Fruit fly (Drosophila melanogaster) whole organism, embryonic: ENCODE data around the gene CG31904.

ENCODE experiments used
- B-H1 ChIP-seq: fragments of 200-800 bp; sonication (Bioruptor generic); IDR thresholded peaks from 3 replicates; pipeline ENCODE4 v1.3.6; 2022; ENCODE audit warnings: missing biosample characterization, missing genetic modification characterization
- BtbVII ChIP-seq: fragments of 200-800 bp; sonication (Bioruptor generic); optimal IDR thresholded peaks from 3 replicates; lab custom pipeline; 2017; ENCODE audit warnings: missing biosample characterization, mild to moderate bottlenecking, missing genetic modification characterization
- CG10543 ChIP-seq: fragments of 200-800 bp; sonication (Bioruptor generic); optimal IDR thresholded peaks from 3 replicates; lab custom pipeline; 2017; ENCODE audit warnings: missing biosample characterization, mild to moderate bottlenecking, missing genetic modification characterization, moderate library complexity
- CG12104 ChIP-seq: fragments of 200-800 bp; sonication (Bioruptor generic); optimal IDR thresholded peaks from 3 replicates; lab custom pipeline; 2016; ENCODE audit warnings: missing biosample characterization, missing genetic modification characterization
- CG1233 ChIP-seq: fragments of 200-800 bp; sonication (Bioruptor generic); optimal IDR thresholded peaks from 4 replicates; lab custom pipeline; 2018; ENCODE audit warnings: missing biosample characterization, mild to moderate bottlenecking, missing genetic modification characterization
- CG13287 ChIP-seq: fragments of 200-800 bp; sonication (Bioruptor generic); IDR thresholded peaks from 2 replicates; pipeline ENCODE4 v1.3.6; 2022; ENCODE audit warnings: missing biosample characterization, missing genetic modification characterization; ENCODE audit not compliant: partially characterized antibody
- CG13624 ChIP-seq: fragments of 200-800 bp; sonication (Bioruptor generic); optimal IDR thresholded peaks from 2 replicates; lab custom pipeline; 2016; ENCODE audit warnings: missing biosample characterization, missing genetic modification characterization
- CG15269 ChIP-seq: fragments of 200-800 bp; sonication (Bioruptor generic); optimal IDR thresholded peaks from 2 replicates; lab custom pipeline; 2018; ENCODE audit warnings: missing biosample characterization, mild to moderate bottlenecking, missing genetic modification characterization, moderate library complexity
- CG1529 ChIP-seq: fragments of 200-800 bp; sonication (Bioruptor generic); optimal IDR thresholded peaks from 3 replicates; lab custom pipeline; 2018; ENCODE audit warnings: missing biosample characterization, missing genetic modification characterization
- CG1602 ChIP-seq: fragments of 200-800 bp; sonication (Bioruptor generic); optimal IDR thresholded peaks from 3 replicates; lab custom pipeline; 2016; ENCODE audit warnings: missing biosample characterization, missing genetic modification characterization
- CG16815 ChIP-seq: fragments of 200-800 bp; sonication (Bioruptor generic); optimal IDR thresholded peaks from 3 replicates; lab custom pipeline; 2017; ENCODE audit warnings: missing biosample characterization, mild to moderate bottlenecking, missing genetic modification characterization
- CG18619 ChIP-seq: fragments of 200-800 bp; sonication (Bioruptor generic); optimal IDR thresholded peaks from 3 replicates; lab custom pipeline; 2017; ENCODE audit warnings: missing biosample characterization, mild to moderate bottlenecking, missing genetic modification characterization
- CG30020 ChIP-seq: fragments of 200-800 bp; optimal IDR thresholded peaks from 2 replicates; lab custom pipeline; 2019; ENCODE audit warnings: missing biosample characterization, mild to moderate bottlenecking, missing genetic modification characterization, moderate library complexity
- CG31441 ChIP-seq: fragments of 200-800 bp; sonication (Bioruptor generic); IDR thresholded peaks from 2 replicates; pipeline ENCODE4 v1.3.6; 2022; ENCODE audit warnings: missing biosample characterization, missing genetic modification characterization
- CG3726 ChIP-seq: fragments of 200-800 bp; sonication (Bioruptor generic); IDR thresholded peaks from 3 replicates; pipeline ENCODE4, ENCODE4 v1.3.6; 2022; ENCODE audit warnings: missing biosample characterization, missing genetic modification characterization
- CG3847 ChIP-seq: fragments of 200-800 bp; sonication (Bioruptor generic); IDR thresholded peaks from 2 replicates; pipeline ENCODE4 v1.3.6; 2022; ENCODE audit warnings: missing biosample characterization, missing genetic modification characterization
- CG3995 ChIP-seq: fragments of 200-800 bp; sonication (Bioruptor generic); optimal IDR thresholded peaks from 3 replicates; lab custom pipeline; 2016; ENCODE audit warnings: missing biosample characterization, missing genetic modification characterization
- CG4730 ChIP-seq: fragments of 200-800 bp; sonication (Bioruptor generic); IDR thresholded peaks from 2 replicates; pipeline ENCODE4 v1.3.6; 2022; ENCODE audit warnings: missing biosample characterization, missing genetic modification characterization
- CG6813 ChIP-seq: fragments of 200-800 bp; sonication (Bioruptor generic); optimal IDR thresholded peaks from 2 replicates; lab custom pipeline; 2017; ENCODE audit warnings: missing biosample characterization, missing genetic modification characterization, mild to moderate bottlenecking, moderate library complexity, missing genetic modification reagents
- CG7987 ChIP-seq: fragments of 200-800 bp; sonication (Bioruptor generic); optimal IDR thresholded peaks from 2 replicates; lab custom pipeline; 2018; ENCODE audit warnings: missing biosample characterization, mild to moderate bottlenecking, missing genetic modification characterization, moderate library complexity
- CG9437 ChIP-seq: fragments of 200-800 bp; sonication (Bioruptor generic); optimal IDR thresholded peaks from 2 replicates; lab custom pipeline; 2018; ENCODE audit warnings: missing biosample characterization, mild to moderate bottlenecking, missing genetic modification characterization
- CG9609 ChIP-seq: fragments of 200-800 bp; sonication (Bioruptor generic); optimal IDR thresholded peaks from 3 replicates; lab custom pipeline; 2016; ENCODE audit warnings: missing biosample characterization, missing genetic modification characterization
- CTCF ChIP-seq: fragments of 200-800 bp; sonication (Bioruptor generic); optimal IDR thresholded peaks from 2 replicates; lab custom pipeline; 2017; ENCODE audit warnings: missing biosample characterization, mild to moderate bottlenecking, missing genetic modification characterization, moderate library complexity
- Dek ChIP-seq: fragments of 200-800 bp; sonication (Bioruptor generic); optimal IDR thresholded peaks from 3 replicates; lab custom pipeline; 2019; ENCODE audit warnings: missing biosample characterization, mild to moderate bottlenecking, missing genetic modification characterization, moderate library complexity
- Dp ChIP-seq: fragments of 200-800 bp; sonication (Bioruptor generic); optimal IDR thresholded peaks from 2 replicates; lab custom pipeline; 2018; ENCODE audit warnings: missing biosample characterization, mild to moderate bottlenecking, missing genetic modification characterization, moderate library complexity
- Dref ChIP-seq: fragments of 200-800 bp; sonication (Bioruptor generic); IDR thresholded peaks from 2 replicates; pipeline ENCODE4 v1.3.6; 2022; ENCODE audit warnings: missing biosample characterization, missing genetic modification characterization
- Drgx ChIP-seq: fragments of 200-800 bp; sonication (Bioruptor generic); IDR thresholded peaks from 2 replicates; pipeline ENCODE4 v1.3.6; 2022; ENCODE audit warnings: missing biosample characterization, missing genetic modification characterization
- Kr ChIP-seq: fragments of 200-800 bp; sonication (Bioruptor generic); optimal IDR thresholded peaks from 2 replicates; lab custom pipeline; 2017; ENCODE audit warnings: missing biosample characterization, mild to moderate bottlenecking, missing genetic modification characterization
- Meics ChIP-seq: fragments of 200-800 bp; sonication (Bioruptor generic); optimal IDR thresholded peaks from 2 replicates; lab custom pipeline; 2017; ENCODE audit warnings: missing biosample characterization, mild to moderate bottlenecking, missing genetic modification characterization
- NC2β ChIP-seq: fragments of 200-800 bp; sonication (Bioruptor generic); optimal IDR thresholded peaks from 2 replicates; lab custom pipeline; 2016; ENCODE audit warnings: missing biosample characterization, missing genetic modification characterization
- NFAT ChIP-seq: fragments of 200-800 bp; sonication (Bioruptor generic); IDR thresholded peaks from 2 replicates; pipeline ENCODE4 v1.3.6; 2022; ENCODE audit warnings: missing biosample characterization, missing genetic modification characterization
- PHDP ChIP-seq: fragments of 200-800 bp; sonication (Bioruptor generic); optimal IDR thresholded peaks from 3 replicates; lab custom pipeline; 2018; ENCODE audit warnings: missing biosample characterization, mild to moderate bottlenecking, missing genetic modification characterization, moderate library complexity
- Ptx1 ChIP-seq: fragments of 200-800 bp; sonication (Bioruptor generic); IDR thresholded peaks from 2 replicates; pipeline ENCODE4 v1.3.6; 2022; ENCODE audit warnings: missing biosample characterization, missing genetic modification characterization
- al ChIP-seq: fragments of 200-800 bp; sonication (Bioruptor generic); IDR thresholded peaks from 2 replicates; pipeline ENCODE4 v1.3.6; 2022; ENCODE audit warnings: missing biosample characterization, missing genetic modification characterization
- ap ChIP-seq: fragments of 200-800 bp; sonication (Bioruptor generic); IDR thresholded peaks from 2 replicates; pipeline ENCODE4 v1.3.6; 2022; ENCODE audit warnings: missing biosample characterization, missing genetic modification characterization
- bcd ChIP-seq: fragments of 200-800 bp; sonication (Bioruptor generic); optimal IDR thresholded peaks from 2 replicates; lab custom pipeline; 2017; ENCODE audit warnings: missing biosample characterization, mild to moderate bottlenecking, missing genetic modification characterization
- bigmax ChIP-seq: fragments of 200-800 bp; sonication (Bioruptor generic); optimal IDR thresholded peaks from 2 replicates; lab custom pipeline; 2018; ENCODE audit warnings: missing biosample characterization, mild to moderate bottlenecking, missing genetic modification characterization
- cas ChIP-seq: fragments of 200-800 bp; sonication (Bioruptor generic); IDR thresholded peaks from 2 replicates; pipeline ENCODE4 v1.3.6; 2022; ENCODE audit warnings: missing biosample characterization, missing genetic modification characterization
- chn ChIP-seq: fragments of 200-800 bp; sonication (Bioruptor generic); optimal IDR thresholded peaks from 2 replicates; lab custom pipeline; 2016; ENCODE audit warnings: missing biosample characterization, missing genetic modification characterization
- crp ChIP-seq, 2 experiments: fragments of 200-800 bp; sonication (Bioruptor generic); optimal IDR thresholded peaks; 2 replicates in 1 of 2; 3 replicates in 1 of 2; lab custom pipeline; 2017; ENCODE audit warnings: missing biosample characterization in 2 of 2, missing genetic modification characterization in 2 of 2, mild to moderate bottlenecking in 1 of 2, moderate library complexity in 1 of 2
- da ChIP-seq: fragments of 200-800 bp; sonication (Bioruptor generic); optimal IDR thresholded peaks from 2 replicates; lab custom pipeline; 2016; ENCODE audit warnings: missing biosample characterization, missing genetic modification characterization
- fru ChIP-seq: fragments of >200 bp; optimal IDR thresholded peaks from 2 replicates; lab custom pipeline; 2017
- kni ChIP-seq: fragments of 200-800 bp; sonication (Bioruptor generic); optimal IDR thresholded peaks from 3 replicates; lab custom pipeline; 2017; ENCODE audit warnings: mild to moderate bottlenecking, missing biosample characterization, missing genetic modification reagents, missing genetic modification characterization
- lab ChIP-seq: fragments of 200-800 bp; sonication (Bioruptor generic); optimal IDR thresholded peaks from 3 replicates; lab custom pipeline; 2017; ENCODE audit warnings: missing biosample characterization, missing genetic modification characterization, mild to moderate bottlenecking, moderate library complexity, missing genetic modification reagents
- mld ChIP-seq: fragments of 200-800 bp; sonication (Bioruptor generic); IDR thresholded peaks from 3 replicates; pipeline ENCODE4 v1.3.6; 2022; ENCODE audit warnings: missing biosample characterization, missing genetic modification characterization; ENCODE audit not compliant: partially characterized antibody
- peb ChIP-seq: fragments of 200-800 bp; sonication (Bioruptor generic); IDR thresholded peaks from 2 replicates; pipeline ENCODE4 v1.3.6; 2022; ENCODE audit warnings: missing biosample characterization, missing genetic modification characterization
- pros ChIP-seq: fragments of 200-800 bp; sonication (Bioruptor generic); optimal IDR thresholded peaks from 3 replicates; lab custom pipeline; 2019; ENCODE audit warnings: missing biosample characterization, mild to moderate bottlenecking, missing genetic modification characterization, moderate library complexity
- sima ChIP-seq: fragments of 200-800 bp; sonication (Bioruptor generic); optimal IDR thresholded peaks from 2 replicates; lab custom pipeline; 2016; ENCODE audit warnings: missing biosample characterization, missing genetic modification characterization
- sug ChIP-seq: fragments of 200-800 bp; optimal IDR thresholded peaks from 2 replicates; lab custom pipeline; 2019; ENCODE audit warnings: missing biosample characterization, mild to moderate bottlenecking, missing genetic modification characterization, moderate library complexity
- unpg ChIP-seq: fragments of 200-800 bp; sonication (Bioruptor generic); optimal IDR thresholded peaks from 3 replicates; lab custom pipeline; 2018; ENCODE audit warnings: missing biosample characterization, mild to moderate bottlenecking, missing genetic modification characterization, moderate library complexity
- zen2 ChIP-seq: fragments of 200-800 bp; sonication (Bioruptor generic); IDR thresholded peaks from 3 replicates; pipeline ENCODE4 v1.3.6; 2022; ENCODE audit warnings: missing biosample characterization, missing genetic modification characterization; ENCODE audit not compliant: partially characterized antibody

Gene CG31904

DNA sequence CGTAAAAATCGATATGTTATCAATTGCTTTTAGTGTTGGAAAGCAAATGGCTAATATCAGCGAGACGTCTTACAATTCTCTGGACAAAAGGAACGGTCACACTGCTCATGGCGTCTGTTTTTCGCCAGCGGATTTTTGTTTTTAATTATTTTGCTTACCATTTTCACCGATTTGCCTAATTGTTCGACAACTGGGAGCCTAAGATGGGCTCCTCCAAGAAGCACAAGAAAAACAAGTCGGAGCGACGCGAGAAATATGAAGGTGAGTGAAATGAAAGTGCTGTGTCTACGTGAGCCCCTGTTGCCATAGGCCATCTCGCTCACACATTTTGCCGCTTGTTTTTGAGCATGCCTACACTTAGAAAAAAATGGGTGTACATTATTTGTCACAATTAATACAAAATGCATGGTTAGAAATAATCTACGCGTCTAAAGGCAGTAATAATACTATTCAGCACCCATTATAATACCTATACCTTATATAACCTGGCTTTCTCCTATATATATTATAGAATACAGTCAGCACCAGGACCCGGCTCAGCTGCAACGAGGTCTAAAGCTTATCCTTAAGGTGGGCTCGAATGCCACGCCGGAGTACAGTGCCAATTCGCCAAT lies 44.3 kb upstream of the CG31904 start, which contains the start of gene Brd7-9 (continued):
- TF ChIP-seq al (GFP tag; lab: Robert Waterston, UW), result peak; percentile 59; the same call in 1 of the 2 replicates
- TF ChIP-seq unpg, result peak; percentile 81
- peak; percentile 57 for TF ChIP-seq chn (GFP tag; lab: Kevin White, UChicago)
- peak; percentile 39 for TF ChIP-seq CG9609 (GFP tag; lab: Kevin White, UChicago)
- peak; percentile 80 for TF ChIP-seq Meics
- TF ChIP-seq sima (GFP tag; lab: Kevin White, UChicago), result no peak
- peak; percentile 25 for TF ChIP-seq CG3995 (GFP tag; lab: Kevin White, UChicago)
- TF ChIP-seq CG6813 (GFP tag; lab: Kevin White, UChicago), result peak; percentile 76
- TF ChIP-seq CG13624 (GFP tag; lab: Kevin White, UChicago), result peak; percentile 64
- TF ChIP-seq B-H1, result peak; percentile 77
- TF ChIP-seq CG30020 (tag; lab: Kevin White, UChicago), result peak; percentile 31
- TF ChIP-seq sug, result peak; percentile 29
- TF ChIP-seq CG12104 (GFP tag; lab: Kevin White, UChicago), result peak; percentile 56
- peak; percentile 72; the same call in 1 of the 3 replicates for TF ChIP-seq CG3726
- TF ChIP-seq CG1529 (GFP tag; lab: Kevin White, UChicago), result peak; percentile 40
- TF ChIP-seq BtbVII (GFP tag; lab: Kevin White, UChicago), result peak; percentile 81
- TF ChIP-seq Ptx1 (GFP tag; lab: Robert Waterston, UW), result peak; percentile 72
- TF ChIP-seq CG10543, result no peak
- peak; percentile 48 for TF ChIP-seq CG9437 (GFP tag; lab: Kevin White, UChicago)
- no peak for TF ChIP-seq Kr (GFP tag; lab: Kevin White, UChicago)
- peak; percentile 70 for TF ChIP-seq Dp
- TF ChIP-seq pros, result no peak
- TF ChIP-seq CG4730, result peak; percentile 60
- TF ChIP-seq fru (lab: Kevin White, UChicago), result no peak
- TF ChIP-seq CG18619, result peak; percentile 66
- no peak for TF ChIP-seq bigmax (GFP tag; lab: Kevin White, UChicago)
- TF ChIP-seq CG31441 (GFP tag; lab: Robert Waterston, UW), result peak; percentile 64
- TF ChIP-seq zen2 (GFP tag; lab: Robert Waterston, UW), result no peak
- TF ChIP-seq CG1602 (GFP tag; lab: Kevin White, UChicago), result peak; percentile 35
- peak; percentile 89 for TF ChIP-seq lab (GFP tag; lab: Kevin White, UChicago)
- TF ChIP-seq cas, result peak; percentile 59
- no peak for TF ChIP-seq da (GFP tag; lab: Kevin White, UChicago)
- no peak for TF ChIP-seq mld (GFP tag; lab: Robert Waterston, UW)
- peak; percentile 37 for TF ChIP-seq Dek (tag; lab: Kevin White, UChicago)
- peak; percentile 79 for TF ChIP-seq PHDP
- no peak for TF ChIP-seq peb (GFP tag; lab: Robert Waterston, UW)
- peak; percentile 43 for TF ChIP-seq NC2β (GFP tag; lab: Kevin White, UChicago)
- peak; percentile 84 for TF ChIP-seq NFAT
- peak; percentile 74 for TF ChIP-seq CG15269 (tag; lab: Kevin White, UChicago)
- peak; percentile 67 for TF ChIP-seq bcd
- TF ChIP-seq kni, result no peak
- TF ChIP-seq Dref (GFP tag; lab: Robert Waterston, UW), result peak; percentile 84
- TF ChIP-seq CG1233 (GFP tag; lab: Kevin White, UChicago), result peak; percentile 69
- peak; percentile 36 for TF ChIP-seq CTCF
- peak; percentile 87 for TF ChIP-seq Drgx (GFP tag; lab: Robert Waterston, UW)
- peak; percentile 65 for TF ChIP-seq CG13287
- TF ChIP-seq CG7987 (GFP tag; lab: Kevin White, UChicago), result peak; percentile 26
- TF ChIP-seq CG3847 (GFP tag; lab: Robert Waterston, UW), result peak; percentile 35; the same call in 1 of the 2 replicates
- no peak for TF ChIP-seq crp (GFP tag; optimal IDR thresholded peaks at IDR 0.05; lab: Kevin White, UChicago)
- peak; percentile 79 for TF ChIP-seq ap (GFP tag; lab: Robert Waterston, UW)
- TF ChIP-seq CG16815 (GFP tag; lab: Kevin White, UChicago), result peak; percentile 3
